Fruit fly (Drosophila melanogaster) whole organism, embryonic: ENCODE data around the gene ana1.

Experiments used
- CG14050 ChIP-seq: fragments of 200-800 bp; sonication (Bioruptor generic); IDR thresholded peaks from 3 replicates; pipeline ENCODE4 v1.3.6; 2022; ENCODE audit warnings: missing biosample characterization, missing genetic modification characterization
- CG15269 ChIP-seq: fragments of 200-800 bp; sonication (Bioruptor generic); optimal IDR thresholded peaks from 2 replicates; lab custom pipeline; 2018; ENCODE audit warnings: missing biosample characterization, mild to moderate bottlenecking, missing genetic modification characterization, moderate library complexity
- CG1529 ChIP-seq: fragments of 200-800 bp; sonication (Bioruptor generic); optimal IDR thresholded peaks from 3 replicates; lab custom pipeline; 2018; ENCODE audit warnings: missing biosample characterization, missing genetic modification characterization
- CG16863 ChIP-seq: fragments of 200-800 bp; sonication (Bioruptor generic); optimal IDR thresholded peaks from 3 replicates; lab custom pipeline; 2016; ENCODE audit warnings: missing biosample characterization, missing genetic modification characterization
- CG17802 ChIP-seq: fragments of 200-800 bp; sonication (Bioruptor generic); optimal IDR thresholded peaks from 2 replicates; lab custom pipeline; 2018; ENCODE audit warnings: missing biosample characterization, mild to moderate bottlenecking, missing genetic modification characterization, moderate library complexity
- CG18011 ChIP-seq: fragments of 200-800 bp; sonication (Bioruptor generic); optimal IDR thresholded peaks from 2 replicates; lab custom pipeline; 2017; ENCODE audit warnings: missing biosample characterization, missing genetic modification characterization, mild to moderate bottlenecking, moderate library complexity, missing genotype
- CG2120 ChIP-seq: fragments of 200-800 bp; sonication (Bioruptor generic); optimal IDR thresholded peaks from 3 replicates; lab custom pipeline; 2016; ENCODE audit warnings: missing biosample characterization, missing genetic modification characterization
- CG2199 ChIP-seq: fragments of 200-800 bp; sonication (Bioruptor generic); IDR thresholded peaks from 3 replicates; pipeline ENCODE4 v1.3.6; 2022; ENCODE audit warnings: missing biosample characterization, missing genetic modification characterization
- CG3163 ChIP-seq: fragments of 200-800 bp; sonication (Bioruptor generic); optimal IDR thresholded peaks from 3 replicates; lab custom pipeline; 2016; ENCODE audit warnings: missing biosample characterization, missing genetic modification characterization
- CG3281 ChIP-seq: fragments of 200-800 bp; sonication (Bioruptor generic); optimal IDR thresholded peaks from 3 replicates; lab custom pipeline; 2017; ENCODE audit warnings: missing biosample characterization, mild to moderate bottlenecking, missing genetic modification characterization
- CG3407 ChIP-seq: fragments of 200-800 bp; sonication (Bioruptor generic); optimal IDR thresholded peaks from 2 replicates; lab custom pipeline; 2018; ENCODE audit warnings: missing biosample characterization, mild to moderate bottlenecking, missing genetic modification characterization
- CG3995 ChIP-seq: fragments of 200-800 bp; sonication (Bioruptor generic); optimal IDR thresholded peaks from 3 replicates; lab custom pipeline; 2016; ENCODE audit warnings: missing biosample characterization, missing genetic modification characterization
- CG7786 ChIP-seq: fragments of 200-800 bp; sonication (Bioruptor generic); optimal IDR thresholded peaks from 2 replicates; lab custom pipeline; 2016; ENCODE audit warnings: missing biosample characterization, missing genetic modification characterization
- CG7839 ChIP-seq: fragments of 200-800 bp; sonication (Bioruptor generic); optimal IDR thresholded peaks from 3 replicates; lab custom pipeline; 2018; ENCODE audit warnings: missing biosample characterization, mild to moderate bottlenecking, missing genetic modification characterization, moderate library complexity
- CG9817 ChIP-seq: fragments of 200-800 bp; sonication (Bioruptor generic); optimal IDR thresholded peaks from 2 replicates; lab custom pipeline; 2018; ENCODE audit warnings: missing biosample characterization, mild to moderate bottlenecking, missing genetic modification characterization, moderate library complexity
- Dbx ChIP-seq: fragments of 200-800 bp; sonication (Bioruptor generic); IDR thresholded peaks from 3 replicates; pipeline ENCODE4 v1.3.6; 2022; ENCODE audit warnings: missing biosample characterization, missing genetic modification characterization
- Deaf1 ChIP-seq: fragments of 200-800 bp; optimal IDR thresholded peaks from 3 replicates; lab custom pipeline; 2019; ENCODE audit warnings: missing biosample characterization, mild to moderate bottlenecking, missing genetic modification characterization, moderate library complexity
- E2f1 ChIP-seq: fragments of 200-800 bp; sonication (Bioruptor generic); IDR thresholded peaks from 2 replicates; pipeline ENCODE4 v1.3.6; 2022; ENCODE audit warnings: missing biosample characterization, missing genetic modification characterization
- Eip74EF ChIP-seq, 2 experiments: fragments of 200-800 bp in 1 of 2; fragments of >200 bp in 1 of 2; sonication (Bioruptor generic) in 1 of 2; optimal IDR thresholded peaks; 2 replicates each; lab custom pipeline; 2017 to 2019; ENCODE audit warnings: missing biosample characterization in 2 of 2, missing genetic modification characterization in 2 of 2, mild to moderate bottlenecking in 1 of 2, moderate library complexity in 1 of 2
- Fer1 ChIP-seq: fragments of 200-800 bp; sonication (Bioruptor generic); optimal IDR thresholded peaks from 2 replicates; lab custom pipeline; 2017; ENCODE audit warnings: missing biosample characterization, mild to moderate bottlenecking, missing genetic modification characterization
- GATAe ChIP-seq: fragments of 200-800 bp; sonication (Bioruptor generic); conservative IDR thresholded peaks from 2 replicates; pipeline ENCODE4 v1.3.6; 2022; ENCODE audit warnings: missing biosample characterization, missing genetic modification characterization
- Lhr ChIP-seq: fragments of 200-800 bp; sonication (Bioruptor generic); optimal IDR thresholded peaks from 3 replicates; lab custom pipeline; 2017; ENCODE audit warnings: mild to moderate bottlenecking, missing biosample characterization, missing genetic modification reagents, missing genetic modification characterization
- Med ChIP-seq: fragments of 200-800 bp; sonication (Bioruptor generic); peaks from one replicate; lab custom pipeline; 2016; ENCODE audit warnings: missing biosample characterization, missing genetic modification characterization, mild to moderate bottlenecking, inconsistent platforms, moderate library complexity
- Mes4 ChIP-seq: fragments of 200-800 bp; sonication (Bioruptor generic); optimal IDR thresholded peaks from 2 replicates; lab custom pipeline; 2016; ENCODE audit warnings: missing biosample characterization, missing genetic modification characterization
- NC2α ChIP-seq: fragments of 200-800 bp; sonication (Bioruptor generic); optimal IDR thresholded peaks from 2 replicates; lab custom pipeline; 2016; ENCODE audit warnings: missing biosample characterization, missing genetic modification characterization
- Opbp ChIP-seq: fragments of 200-800 bp; sonication (Bioruptor generic); IDR thresholded peaks from 3 replicates; pipeline ENCODE4 v1.3.6; 2022; ENCODE audit warnings: missing biosample characterization, missing genetic modification characterization; ENCODE audit not compliant: partially characterized antibody
- Ptx1 ChIP-seq: fragments of 200-800 bp; sonication (Bioruptor generic); IDR thresholded peaks from 2 replicates; pipeline ENCODE4 v1.3.6; 2022; ENCODE audit warnings: missing biosample characterization, missing genetic modification characterization
- Sry-β ChIP-seq: fragments of 200-800 bp; sonication (Bioruptor generic); optimal IDR thresholded peaks from 2 replicates; lab custom pipeline; 2018; ENCODE audit warnings: missing biosample characterization, mild to moderate bottlenecking, missing genetic modification characterization, moderate library complexity
- YL-1 ChIP-seq: fragments of 200-800 bp; sonication (Bioruptor generic); optimal IDR thresholded peaks from 3 replicates; lab custom pipeline; 2017; ENCODE audit warnings: missing biosample characterization, mild to moderate bottlenecking, missing genetic modification characterization
- bbx ChIP-seq: fragments of 200-800 bp; sonication (Bioruptor generic); IDR thresholded peaks from 2 replicates; pipeline ENCODE4 v1.3.6; 2022; ENCODE audit warnings: missing biosample characterization, missing genetic modification characterization; ENCODE audit not compliant: partially characterized antibody
- bsh ChIP-seq, 2 experiments: fragments of 200-800 bp; sonication (Bioruptor generic); optimal IDR thresholded peaks; 2 replicates each; lab custom pipeline; 2017 to 2018; ENCODE audit warnings: mild to moderate bottlenecking in 2 of 2, missing biosample characterization in 2 of 2, missing genetic modification characterization in 2 of 2, moderate library complexity in 1 of 2
- chm ChIP-seq: fragments of 200-800 bp; sonication (Bioruptor generic); IDR thresholded peaks from 2 replicates; pipeline ENCODE4 v1.3.6; 2022; ENCODE audit warnings: missing biosample characterization, missing genetic modification characterization
- dati ChIP-seq: fragments of 200-800 bp; sonication (Bioruptor generic); IDR thresholded peaks from 2 replicates; pipeline ENCODE4 v1.3.6; 2022; ENCODE audit warnings: missing biosample characterization, missing genetic modification characterization
- dimm ChIP-seq: fragments of 200-800 bp; sonication (Bioruptor generic); IDR thresholded peaks from 2 replicates; pipeline ENCODE4 v1.3.6; 2022; ENCODE audit warnings: missing biosample characterization, missing genetic modification characterization
- dmrt11E ChIP-seq: fragments of 200-800 bp; sonication (Bioruptor generic); optimal IDR thresholded peaks from 3 replicates; lab custom pipeline; 2018; ENCODE audit warnings: missing biosample characterization, mild to moderate bottlenecking, missing genetic modification characterization, moderate library complexity
- ems ChIP-seq: fragments of 200-800 bp; sonication (Bioruptor generic); optimal IDR thresholded peaks from 3 replicates; lab custom pipeline; 2016; ENCODE audit warnings: missing biosample characterization, missing genetic modification characterization
- fru ChIP-seq: fragments of >200 bp; optimal IDR thresholded peaks from 2 replicates; lab custom pipeline; 2017
- gro ChIP-seq: fragments of 200-800 bp; sonication (Bioruptor generic); optimal IDR thresholded peaks from 2 replicates; lab custom pipeline; 2016; ENCODE audit warnings: missing biosample characterization, missing genetic modification characterization
- gt ChIP-seq: fragments of 200-800 bp; sonication (Bioruptor generic); IDR thresholded peaks from 2 replicates; pipeline ENCODE4 v1.3.6; 2022; ENCODE audit warnings: missing biosample characterization, missing genetic modification characterization
- hkb ChIP-seq, 2 experiments: fragments of 200-800 bp in 1 of 2; fragments of >200 bp in 1 of 2; sonication (Bioruptor generic) in 1 of 2; IDR thresholded peaks in 1 of 2; optimal IDR thresholded peaks in 1 of 2; 2 replicates each; pipeline versions ENCODE4 v1.3.6 to Lab custom; 2017 to 2022; ENCODE audit warnings: missing biosample characterization in 1 of 2, missing genetic modification characterization in 1 of 2
- inv ChIP-seq: fragments of 200-800 bp; sonication (Bioruptor generic); IDR thresholded peaks from 2 replicates; pipeline ENCODE4 v1.3.6; 2022; ENCODE audit warnings: missing biosample characterization, missing genetic modification characterization; ENCODE audit not compliant: partially characterized antibody
- nerfin-1 ChIP-seq: fragments of 200-800 bp; sonication (Bioruptor generic); optimal IDR thresholded peaks from 3 replicates; lab custom pipeline; 2019; ENCODE audit warnings: missing biosample characterization, mild to moderate bottlenecking, missing genetic modification characterization, moderate library complexity
- onecut ChIP-seq: fragments of 200-800 bp; sonication (Bioruptor generic); IDR thresholded peaks from 2 replicates; pipeline ENCODE4 v1.3.6; 2022; ENCODE audit warnings: missing biosample characterization, missing genetic modification characterization
- org-1 ChIP-seq: fragments of 200-800 bp; sonication (Bioruptor generic); optimal IDR thresholded peaks from 2 replicates; lab custom pipeline; 2017; ENCODE audit warnings: missing biosample characterization, missing genetic modification characterization
- pnt ChIP-seq: fragments of 200-800 bp; sonication (Bioruptor generic); optimal IDR thresholded peaks from 3 replicates; lab custom pipeline; 2016; ENCODE audit warnings: missing biosample characterization, missing genetic modification characterization
- run ChIP-seq: fragments of 200-800 bp; sonication (Bioruptor generic); optimal IDR thresholded peaks from 3 replicates; lab custom pipeline; 2018; ENCODE audit warnings: missing biosample characterization, mild to moderate bottlenecking, missing genetic modification characterization
- shn ChIP-seq: fragments of 200-800 bp; sonication (Bioruptor generic); optimal IDR thresholded peaks from 3 replicates; lab custom pipeline; 2016; ENCODE audit warnings: missing biosample characterization, missing genetic modification characterization
- sqz ChIP-seq: fragments of 200-800 bp; sonication (Bioruptor generic); optimal IDR thresholded peaks from 3 replicates; lab custom pipeline; 2018; ENCODE audit warnings: missing biosample characterization, mild to moderate bottlenecking, missing genetic modification characterization
- sug ChIP-seq: fragments of 200-800 bp; optimal IDR thresholded peaks from 2 replicates; lab custom pipeline; 2019; ENCODE audit warnings: missing biosample characterization, mild to moderate bottlenecking, missing genetic modification characterization, moderate library complexity
- toy ChIP-seq: fragments of 200-800 bp; sonication (Bioruptor generic); IDR thresholded peaks from 2 replicates; pipeline ENCODE4 v1.3.6; 2022; ENCODE audit warnings: missing biosample characterization, missing genetic modification characterization

The ana1 gene

dm6 chr3R:24557020-24557465 is 26.7 kb downstream of the ana1 start (continued):
- TF ChIP-seq ems (GFP tag; lab: Kevin White, UChicago) (peak; percentile 54), E2f1 (GFP tag; lab: Robert Waterston, UW) (no peak), sqz (no peak), chm (GFP tag; lab: Robert Waterston, UW) (peak; percentile 73), CG9817 (tag; lab: Kevin White, UChicago) (peak; percentile 44), CG1529 (GFP tag; lab: Kevin White, UChicago) (no peak), sug (peak; percentile 77), CG3407 (GFP tag; lab: Kevin White, UChicago) (no peak), Opbp (GFP tag; lab: Robert Waterston, UW) (peak; percentile 92; the same call in 2 of the 3 replicates), CG18011 (GFP tag; lab: Kevin White, UChicago) (no peak), Eip74EF (GFP tag; optimal IDR thresholded peaks at IDR 0.05; lab: Kevin White, UChicago) (peak in 1 of 2 experiments; percentile 48), pnt (peak; percentile 26), CG3163 (peak; percentile 65), bsh (GFP tag; optimal IDR thresholded peaks at IDR 0.05; lab: Kevin White, UChicago) (peak in 1 of 2 experiments; percentile 57), Lhr (peak; percentile 72), Mes4 (GFP tag; lab: Kevin White, UChicago) (peak; percentile 60), CG3281 (GFP tag; lab: Kevin White, UChicago) (no peak), CG15269 (peak; percentile 65), dati (GFP tag; lab: Robert Waterston, UW) (no peak), CG2120 (GFP tag; lab: Kevin White, UChicago) (peak; percentile 76), CG7786 (peak; percentile 61), CG16863 (peak; percentile 61), run (no peak), GATAe (no peak), Fer1 (peak; percentile 59), CG7839 (tag; lab: Kevin White, UChicago) (peak; percentile 49), Med (GFP tag; lab: Kevin White, UChicago) (peak; percentile 97), CG14050 (GFP tag; lab: Robert Waterston, UW) (no peak; the same call in 2 of the 3 replicates), gt (GFP tag; lab: Robert Waterston, UW) (no peak; the same call in 1 of the 2 replicates), Ptx1 (peak; percentile 74), Dbx (GFP tag; lab: Robert Waterston, UW) (peak; percentile 85), gro (peak; percentile 43), NC2α (GFP tag; lab: Kevin White, UChicago) (no peak), CG2199 (peak; percentile 99), dmrt11E (peak; percentile 41), bbx (GFP tag; lab: Robert Waterston, UW) (peak; percentile 96), inv (GFP tag; lab: Robert Waterston, UW) (peak; percentile 49), Sry-β (GFP tag; lab: Kevin White, UChicago) (no peak), fru (no peak), onecut (peak; percentile 40; the same call in 1 of the 2 replicates), org-1 (GFP tag; lab: Kevin White, UChicago) (no peak), Deaf1 (peak; percentile 4), CG17802 (tag; lab: Kevin White, UChicago) (no peak), hkb (optimal IDR thresholded peaks at IDR 0.05; lab: Kevin White, UChicago) (no peak), hkb (GFP tag; IDR thresholded peaks at IDR 0.05; lab: Robert Waterston, UW) (peak; percentile 62), YL-1 (GFP tag; lab: Kevin White, UChicago) (no peak), nerfin-1 (peak; percentile 37), shn (GFP tag; lab: Kevin White, UChicago) (peak; percentile 69), dimm (GFP tag; lab: Robert Waterston, UW) (no peak), toy (GFP tag; lab: Robert Waterston, UW) (no peak), CG3995 (GFP tag; lab: Kevin White, UChicago) (no peak)
